Worm (Caenorhabditis elegans): ENCODE data around the gene R09F10.1.

Gene R09F10.1

ce11 chrX:8371906-8372305, 48.5 kb downstream of the R09F10.1 start, which contains the start of gene nep-15:
Gene nep-15 (plus strand): TSS chrX:8372206.
- no peak for TF ChIP-seq tbx-11 (GFP tag; IDR thresholded peaks at IDR 0.05)
- no peak for TF ChIP-seq ceh-36 (tag; optimal IDR thresholded peaks at IDR 0.05)
- no peak for TF ChIP-seq ets-7 (tag; optimal IDR thresholded peaks at IDR 0.05)
- TF ChIP-seq F13C5.2 (tag; optimal IDR thresholded peaks at IDR 0.05), result no peak
- TF ChIP-seq hnd-1 (tag; optimal IDR thresholded peaks at IDR 0.05), result no peak
- TF ChIP-seq hmbx-1 (tag; optimal IDR thresholded peaks at IDR 0.05), result no peak
- no peak for TF ChIP-seq aly-1 (tag; optimal IDR thresholded peaks at IDR 0.05)
- no peak for TF ChIP-seq pes-1 (GFP tag; IDR thresholded peaks at IDR 0.05)

Measured in whole organism, early embryonic.